Worm (Caenorhabditis elegans): ENCODE data around the gene C34F6.12.

Gene C34F6.12

DNA sequence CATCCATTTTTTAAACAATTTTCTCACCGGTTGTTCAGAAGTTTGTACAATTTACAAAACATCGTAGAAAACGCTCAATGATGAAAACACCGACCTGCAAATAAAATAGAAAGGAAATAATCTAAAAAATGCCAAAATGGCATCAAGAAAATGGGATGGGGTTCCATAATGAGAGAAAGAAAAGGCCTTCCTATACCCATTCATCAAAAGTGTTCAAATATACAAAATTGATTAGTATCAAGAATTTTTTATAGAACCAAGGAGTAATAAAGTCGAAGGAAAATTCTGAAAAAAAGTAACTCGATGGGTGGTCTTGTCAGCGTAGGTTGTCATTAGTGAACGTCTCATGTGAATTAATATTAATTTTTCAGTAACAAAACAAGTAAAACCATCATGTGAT, at the start of gene C34F6.12:
TSS of gene C34F6.12 (minus strand) at position 101 of the 400 bp plus-strand sequence.
- TF ChIP-seq dmd-9 (GFP tag; IDR thresholded peaks at IDR 0.05) (no peak), nhr-77 (tag; optimal IDR thresholded peaks at IDR 0.05) (no peak), daf-19 (GFP tag; conservative IDR thresholded peaks at IDR 0.05) (no peak), mep-1 (tag; optimal IDR thresholded peaks at IDR 0.05) (no peak), ctbp-1 (GFP tag; IDR thresholded peaks at IDR 0.05) (no peak), set-16 (GFP tag; IDR thresholded peaks at IDR 0.05) (no peak), F26F4.8 (GFP tag; conservative IDR thresholded peaks at IDR 0.05) (no peak), ztf-11 (tag; optimal IDR thresholded peaks at IDR 0.05) (no peak), mdt-29 (GFP tag; IDR thresholded peaks at IDR 0.05) (no peak), gei-8 (GFP tag; optimal IDR thresholded peaks at IDR 0.05) (no peak), lir-3 (tag; optimal IDR thresholded peaks at IDR 0.05) (no peak), lin-39 (tag; optimal IDR thresholded peaks at IDR 0.05) (no peak), lim-7 (GFP tag; IDR thresholded peaks at IDR 0.05) (no peak), cey-2 (tag; optimal IDR thresholded peaks at IDR 0.05; ENCODE audit: borderline replicate concordance, insufficient read depth) (no peak)

DNA sequence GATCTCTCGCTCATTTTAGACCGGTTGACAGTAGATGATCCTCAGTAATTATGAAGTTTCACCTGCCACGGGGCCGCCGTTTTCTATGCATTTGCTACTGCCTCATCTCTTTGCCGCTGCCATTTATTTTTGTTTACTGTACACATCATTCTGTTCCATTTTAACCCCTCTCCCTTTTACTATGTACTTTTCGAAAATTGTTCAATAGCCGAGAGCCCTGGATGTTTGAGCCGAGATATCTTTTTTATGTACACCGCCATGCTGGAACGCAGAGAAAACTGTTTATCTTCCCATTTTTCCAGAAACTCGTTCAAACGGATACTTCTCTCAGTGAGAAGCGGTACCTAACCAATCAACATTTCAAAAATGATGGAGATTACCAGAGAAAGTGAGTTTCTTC, 44.4 kb upstream of the C34F6.12 start, which contains the start of gene ifa-1:
TSS of gene ifa-1 (plus strand) at position 301 of the 400 bp plus-strand sequence.
- TF ChIP-seq nhr-77 (tag; optimal IDR thresholded peaks at IDR 0.05) (no peak), gei-8 (GFP tag; optimal IDR thresholded peaks at IDR 0.05) (no peak), lin-13 (GFP tag; optimal IDR thresholded peaks at IDR 0.05) (no peak)

DNA sequence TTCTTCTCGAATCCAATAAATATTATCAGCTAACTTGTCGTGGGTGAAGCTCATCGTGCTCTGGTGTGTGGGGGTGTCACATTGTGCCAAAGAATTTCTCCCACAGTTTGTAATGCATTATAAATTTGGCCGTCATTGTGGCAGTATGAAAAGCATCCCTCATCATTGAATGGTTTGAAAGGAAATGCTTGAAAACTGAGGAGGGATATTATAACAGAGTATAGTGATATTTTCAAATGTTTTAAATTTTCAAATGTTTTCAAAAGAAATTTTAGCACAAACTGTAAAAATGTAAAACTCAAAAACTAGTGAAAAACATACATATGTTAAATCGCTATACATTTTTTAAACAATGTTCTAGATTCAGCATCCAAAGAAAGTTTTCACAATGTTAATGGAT, 42.5 kb upstream of the C34F6.12 start, which contains the start of gene C03A3.3:
TSS of gene C03A3.3 (minus strand) at position 101 of the 400 bp plus-strand sequence.
- TF ChIP-seq ztf-11 (tag; optimal IDR thresholded peaks at IDR 0.05): no peak
- no peak for TF ChIP-seq madf-5 (GFP tag; IDR thresholded peaks at IDR 0.05)
- TF ChIP-seq nhr-10 (tag; optimal IDR thresholded peaks at IDR 0.05): no peak
- TF ChIP-seq gei-8 (GFP tag; optimal IDR thresholded peaks at IDR 0.05): no peak

DNA sequence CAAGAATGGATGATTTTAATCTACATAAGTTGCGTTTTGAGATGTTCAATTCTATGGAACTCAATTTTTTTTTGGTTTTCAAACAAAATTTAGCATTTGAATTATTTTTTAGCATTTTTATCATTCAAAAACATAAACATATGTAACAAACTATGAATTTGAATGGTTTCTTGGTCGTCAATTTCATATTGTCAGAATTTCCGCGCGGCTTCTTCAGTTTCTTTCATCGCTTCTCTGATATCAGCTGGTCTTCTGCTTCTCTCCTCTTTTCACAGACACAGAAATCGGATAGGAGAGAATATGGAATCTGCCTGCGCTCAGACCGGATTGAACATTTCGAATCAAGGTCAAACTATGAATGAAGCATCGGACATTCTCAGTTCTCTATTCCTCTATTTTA, 40.2 kb upstream of the C34F6.12 start, which contains the start of gene C03A3.9:
TSS of gene C03A3.9 (plus strand) at position 301 of the 400 bp plus-strand sequence.
- TF ChIP-seq mxl-3 (GFP tag; optimal IDR thresholded peaks at IDR 0.05) (no peak), nhr-77 (tag; optimal IDR thresholded peaks at IDR 0.05) (no peak), F10B5.3 (tag; optimal IDR thresholded peaks at IDR 0.05) (no peak), tag-97 (GFP tag; IDR thresholded peaks at IDR 0.05) (no peak), nhr-111 (GFP tag; optimal IDR thresholded peaks at IDR 0.05) (no peak), D1046.2 (GFP tag; IDR thresholded peaks at IDR 0.05) (no peak), dve-1 (tag; optimal IDR thresholded peaks at IDR 0.05; ENCODE audit: insufficient read depth) (no peak), nhr-41 (GFP tag; IDR thresholded peaks at IDR 0.05) (no peak), aha-1 (tag) (no peak)

DNA sequence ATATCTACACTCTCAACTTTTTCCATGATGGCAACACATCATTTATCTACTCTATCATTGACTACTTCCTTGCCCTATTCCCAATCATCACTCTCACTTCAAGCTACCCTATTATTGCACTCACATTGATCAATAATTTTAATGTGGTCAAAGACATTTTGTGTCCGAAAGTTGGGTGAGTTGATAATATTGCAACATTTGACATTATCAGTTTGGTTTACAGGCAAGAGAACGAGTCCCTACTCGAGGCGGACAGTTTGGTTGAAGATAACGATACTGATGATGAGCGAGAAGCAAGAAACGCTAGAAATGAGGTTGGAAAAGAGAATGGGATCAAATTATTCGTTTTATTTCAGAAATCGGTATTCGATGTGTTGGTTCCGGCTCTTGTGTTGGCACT, 38.2 kb upstream of the C34F6.12 start:
- TF ChIP-seq mxl-3 (GFP tag; optimal IDR thresholded peaks at IDR 0.05): peak; percentile 60
- peak; percentile 83 for TF ChIP-seq pqm-1 (tag; optimal IDR thresholded peaks at IDR 0.05)
- no peak for TF ChIP-seq rbr-2 (tag; optimal IDR thresholded peaks at IDR 0.05)
- TF ChIP-seq daf-16 (GFP tag; optimal IDR thresholded peaks at IDR 0.05): no peak
- peak; percentile 95 for TF ChIP-seq daf-16 (tag; optimal IDR thresholded peaks at IDR 0.05)
- TF ChIP-seq daf-8 (GFP tag; IDR thresholded peaks at IDR 0.05): no peak
- no peak for TF ChIP-seq zfp-3 (GFP tag; conservative IDR thresholded peaks at IDR 0.05)
- no peak for TF ChIP-seq F10B5.3 (tag; optimal IDR thresholded peaks at IDR 0.05)
- TF ChIP-seq nhr-10 (tag; optimal IDR thresholded peaks at IDR 0.05): no peak
- TF ChIP-seq nhr-237 (tag; optimal IDR thresholded peaks at IDR 0.05): no peak
- TF ChIP-seq Y5F2A.4 (GFP tag; optimal IDR thresholded peaks at IDR 0.05): no peak
- TF ChIP-seq dve-1 (tag; optimal IDR thresholded peaks at IDR 0.05; ENCODE audit: insufficient read depth): peak; percentile 55
- TF ChIP-seq madf-9 (GFP tag; conservative IDR thresholded peaks at IDR 0.05): no peak
- TF ChIP-seq lin-13 (GFP tag; optimal IDR thresholded peaks at IDR 0.05): no peak
- no peak for TF ChIP-seq nhr-11 (tag; optimal IDR thresholded peaks at IDR 0.05)
- TF ChIP-seq nhr-6 (tag; optimal IDR thresholded peaks at IDR 0.05): no peak
- TF ChIP-seq dmd-9 (GFP tag; IDR thresholded peaks at IDR 0.05): no peak
- peak; percentile 27 for TF ChIP-seq nhr-77 (tag; optimal IDR thresholded peaks at IDR 0.05)
- no peak for TF ChIP-seq lin-15B (tag; optimal IDR thresholded peaks at IDR 0.05)
- TF ChIP-seq dmd-6 (GFP tag; IDR thresholded peaks at IDR 0.05): peak; percentile 78
- TF ChIP-seq ama-1 (optimal IDR thresholded peaks at IDR 0.05): no peak
- TF ChIP-seq php-3 (GFP tag; IDR thresholded peaks at IDR 0.05): peak; percentile 48; the same call in 1 of the 2 replicates
- TF ChIP-seq unc-39 (tag; optimal IDR thresholded peaks at IDR 0.05): no peak
- no peak for TF ChIP-seq unc-62 (GFP tag; optimal IDR thresholded peaks at IDR 0.05 in 1 of 2)
- TF ChIP-seq unc-62 (tag; optimal IDR thresholded peaks at IDR 0.05): no peak
- no peak for TF ChIP-seq snpc-4 (tag; optimal IDR thresholded peaks at IDR 0.05)
- TF ChIP-seq F37D6.2 (tag; optimal IDR thresholded peaks at IDR 0.05): no peak

All from whole organism, L4 larva.